Worm (Caenorhabditis elegans) whole organism, mixed stage, embryonic: ENCODE measurements around the gene K03B8.11.
A peak's percentile ranks its signal among the peaks of the same experiment; 100 is the strongest.

ENCODE experiments used
- M03D4.4 ChIP-seq: sonication (generic microtip); optimal IDR thresholded peaks from 2 replicates; lab custom pipeline; 2017; ENCODE audit warnings: mild to moderate bottlenecking, missing genetic modification characterization, missing compliant biosample characterization
- bed-3 ChIP-seq: fragments of 200-800 bp; sonication (Bioruptor generic); optimal IDR thresholded peaks from 3 replicates; lab custom pipeline; 2018; ENCODE audit warnings: mild to moderate bottlenecking, missing genetic modification characterization, moderate library complexity, missing compliant biosample characterization
- ceh-39 ChIP-seq: fragments of 150-350 bp; optimal IDR thresholded peaks from 2 replicates; lab custom pipeline; 2014; ENCODE audit warnings: missing biosample characterization, missing genetic modification characterization
- ceh-43 ChIP-seq: fragments of 200-800 bp; sonication (Bioruptor generic); optimal IDR thresholded peaks from 2 replicates; lab custom pipeline; 2018; ENCODE audit warnings: mild to moderate bottlenecking, missing genetic modification characterization, moderate library complexity, missing compliant biosample characterization
- ceh-83 ChIP-seq: fragments of 200-800 bp; sonication (Bioruptor generic); optimal IDR thresholded peaks from 2 replicates; lab custom pipeline; 2018; ENCODE audit warnings: mild to moderate bottlenecking, missing genetic modification characterization, missing compliant biosample characterization
- ces-1 ChIP-seq: fragments of 150-350 bp; optimal IDR thresholded peaks from 2 replicates; lab custom pipeline; 2014; ENCODE audit warnings: missing biosample characterization, missing genetic modification reagents, missing genetic modification characterization
- cnd-1 ChIP-seq: fragments of 200-800 bp; sonication (Bioruptor generic); optimal IDR thresholded peaks from 2 replicates; lab custom pipeline; 2018; ENCODE audit warnings: mild to moderate bottlenecking, missing genetic modification characterization, missing compliant biosample characterization
- drap-1 ChIP-seq: fragments of 200-800 bp; sonication (Bioruptor generic); optimal IDR thresholded peaks from 3 replicates; lab custom pipeline; 2018; ENCODE audit warnings: mild to moderate bottlenecking, missing genetic modification characterization, missing compliant biosample characterization
- elt-1 ChIP-seq: sonication (generic microtip); optimal IDR thresholded peaks from 2 replicates; lab custom pipeline; 2017; ENCODE audit warnings: missing genetic modification characterization, mild to moderate bottlenecking, missing compliant biosample characterization, antibody characterized with exemption, moderate library complexity, borderline replicate concordance; ENCODE audit not compliant: insufficient read depth
- elt-3 ChIP-seq: fragments of 150-350 bp; optimal IDR thresholded peaks from 2 replicates; lab custom pipeline; 2014; ENCODE audit warnings: missing biosample characterization, missing genetic modification characterization
- flh-1 ChIP-seq: fragments of 200-800 bp; sonication (Bioruptor generic); optimal IDR thresholded peaks from 2 replicates; lab custom pipeline; 2018; ENCODE audit warnings: mild to moderate bottlenecking, missing genetic modification characterization, moderate library complexity, missing compliant biosample characterization
- ham-2 ChIP-seq: fragments of 200-800 bp; sonication (Bioruptor generic); optimal IDR thresholded peaks from 2 replicates; lab custom pipeline; 2018; ENCODE audit warnings: mild to moderate bottlenecking, missing genetic modification characterization, missing compliant biosample characterization
- lsy-2 ChIP-seq: fragments of 150-350 bp; optimal IDR thresholded peaks from 2 replicates; lab custom pipeline; 2014; ENCODE audit warnings: missing biosample characterization, missing genetic modification characterization
- mab-5 ChIP-seq: fragments of 150-350 bp; optimal IDR thresholded peaks from 2 replicates; lab custom pipeline; 2014; ENCODE audit warnings: missing biosample characterization, missing genetic modification characterization
- mep-1 ChIP-seq: fragments of 150-350 bp; optimal IDR thresholded peaks from 2 replicates; lab custom pipeline; 2017; ENCODE audit warnings: missing biosample characterization, missing genetic modification reagents, missing genetic modification characterization, inconsistent platforms
- mls-2 ChIP-seq: sonication (generic microtip); optimal IDR thresholded peaks from 2 replicates; lab custom pipeline; 2016; ENCODE audit warnings: mild to moderate bottlenecking, missing genetic modification characterization, moderate library complexity, missing compliant biosample characterization
- nhr-12 ChIP-seq: fragments of 150-350 bp; optimal IDR thresholded peaks from 2 replicates; lab custom pipeline; 2014; ENCODE audit warnings: missing biosample characterization, missing genetic modification characterization
- nhr-237 ChIP-seq: fragments of 150-350 bp; optimal IDR thresholded peaks from 2 replicates; lab custom pipeline; 2014; ENCODE audit warnings: missing biosample characterization, missing genetic modification characterization
- nhr-28 ChIP-seq: fragments of 150-350 bp; optimal IDR thresholded peaks from 2 replicates; lab custom pipeline; 2014; ENCODE audit warnings: missing biosample characterization, missing genetic modification characterization
- nhr-76 ChIP-seq: sonication (generic microtip); optimal IDR thresholded peaks from 2 replicates; lab custom pipeline; 2017; ENCODE audit warnings: missing biosample characterization, missing genetic modification characterization
- pha-4 ChIP-seq: fragments of 150-350 bp; optimal IDR thresholded peaks from 2 replicates; lab custom pipeline; 2018; ENCODE audit warnings: missing biosample characterization, missing genetic modification reagents, missing genetic modification characterization
- sem-2 ChIP-seq: fragments of 200-800 bp; sonication (Bioruptor generic); optimal IDR thresholded peaks from 2 replicates; lab custom pipeline; 2018; ENCODE audit warnings: mild to moderate bottlenecking, missing genetic modification characterization, missing compliant biosample characterization
- snpc-4 ChIP-seq: fragments of 150-350 bp; optimal IDR thresholded peaks from 2 replicates; lab custom pipeline; 2014; ENCODE audit warnings: missing biosample characterization, missing genetic modification characterization
- sptf-1 ChIP-seq: sonication (generic microtip); optimal IDR thresholded peaks from 2 replicates; lab custom pipeline; 2017; ENCODE audit warnings: mild to moderate bottlenecking, missing genetic modification characterization, moderate library complexity, missing compliant biosample characterization
- tbx-8 ChIP-seq: fragments of 200-800 bp; sonication (Bioruptor generic); optimal IDR thresholded peaks from 2 replicates; lab custom pipeline; 2018; ENCODE audit warnings: mild to moderate bottlenecking, missing genetic modification characterization, moderate library complexity, missing compliant biosample characterization
- unc-39 ChIP-seq: fragments of 150-350 bp; optimal IDR thresholded peaks from 2 replicates; lab custom pipeline; 2014; ENCODE audit warnings: missing biosample characterization, missing genetic modification characterization
- unc-62 ChIP-seq: fragments of 150-350 bp; optimal IDR thresholded peaks from 2 replicates; lab custom pipeline; 2014; ENCODE audit warnings: missing biosample characterization, missing genetic modification reagents, missing genetic modification characterization

K03B8.11 gene

DNA sequence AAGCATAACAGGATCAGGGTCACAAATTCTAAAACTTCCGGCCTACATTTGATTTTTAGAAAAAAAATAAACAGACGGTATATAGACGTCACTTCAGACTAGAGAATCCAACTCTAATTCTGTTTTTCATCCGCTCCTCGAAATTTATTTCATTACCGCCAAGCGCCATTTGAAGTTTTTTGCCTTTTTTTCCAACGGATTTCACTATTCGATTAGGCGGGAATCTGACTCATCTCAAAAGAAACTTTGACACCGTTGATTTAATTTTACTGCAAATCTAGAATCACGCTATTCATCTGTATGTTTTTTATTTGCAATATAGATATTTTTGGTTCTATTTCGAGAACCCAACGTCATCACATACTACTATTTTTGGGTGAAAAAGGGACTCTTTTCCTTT, 40.5 kb upstream of the K03B8.11 start:
- TF ChIP-seq mls-2, result no peak
- no peak for TF ChIP-seq mep-1
- no peak for TF ChIP-seq sptf-1
- TF ChIP-seq nhr-12 (tag; lab: Kevin White, UChicago), result no peak
- TF ChIP-seq ces-1 (GFP tag; lab: Kevin White, UChicago), result no peak
- TF ChIP-seq ceh-39 (tag; lab: Kevin White, UChicago), result no peak
- no peak for TF ChIP-seq bed-3 (GFP tag; lab: Kevin White, UChicago)
- no peak for TF ChIP-seq mab-5
- no peak for TF ChIP-seq elt-3 (tag; lab: Kevin White, UChicago)
- TF ChIP-seq, all 35 proteins: peak for 0

DNA sequence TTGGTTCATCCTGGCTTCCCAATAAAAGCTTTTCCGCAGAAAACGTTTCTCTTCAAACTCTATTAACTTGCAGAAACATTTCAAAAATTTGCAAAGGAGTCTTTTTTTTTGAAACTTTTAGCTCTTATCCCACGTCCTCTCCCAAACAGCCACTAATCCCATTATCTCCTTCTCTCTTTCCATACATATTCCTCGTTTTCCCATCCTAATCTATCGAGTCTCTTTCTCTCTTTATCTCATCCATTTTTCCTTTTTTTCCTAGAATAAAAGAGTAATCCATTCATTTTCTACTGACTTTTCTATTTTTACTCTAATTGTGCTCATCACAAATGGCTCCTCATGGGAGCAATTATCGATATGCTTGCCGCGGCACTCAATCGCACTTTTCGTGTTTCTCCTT, 38.4 kb upstream of the K03B8.11 start:
- TF ChIP-seq ces-1 (GFP tag; lab: Kevin White, UChicago), result peak; percentile 87
- no peak for TF ChIP-seq sem-2
- no peak for TF ChIP-seq unc-62

DNA sequence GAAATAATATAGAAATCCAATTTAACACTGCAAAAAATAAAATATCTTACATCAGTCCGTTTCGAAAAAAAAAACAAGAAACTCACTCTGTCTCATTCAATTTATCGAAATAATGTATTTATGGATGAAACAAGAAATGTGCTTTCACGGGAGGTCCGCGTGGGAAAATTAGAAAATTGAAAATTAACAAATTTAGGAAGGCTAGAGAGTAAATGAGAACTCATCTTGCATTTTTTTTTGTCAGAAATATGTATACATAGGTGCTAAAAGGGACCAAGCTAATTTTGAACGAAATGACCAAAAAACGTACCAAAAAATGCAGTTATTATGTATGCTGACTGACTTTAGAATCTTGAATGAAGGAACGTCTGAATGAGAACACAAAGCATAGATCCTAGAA, 34.3 kb upstream of the K03B8.11 start, which contains the start of gene T26H10.2:
Gene T26H10.2 (minus strand): TSS at position 101 of the 400 bp plus-strand sequence.
- TF ChIP-seq flh-1 (GFP tag; lab: Kevin White, UChicago) (no peak), tbx-8 (GFP tag; lab: Kevin White, UChicago) (no peak), nhr-237 (tag; lab: Kevin White, UChicago) (no peak), lsy-2 (tag; lab: Kevin White, UChicago) (no peak), ceh-83 (GFP tag; lab: Kevin White, UChicago) (no peak), drap-1 (no peak)

DNA sequence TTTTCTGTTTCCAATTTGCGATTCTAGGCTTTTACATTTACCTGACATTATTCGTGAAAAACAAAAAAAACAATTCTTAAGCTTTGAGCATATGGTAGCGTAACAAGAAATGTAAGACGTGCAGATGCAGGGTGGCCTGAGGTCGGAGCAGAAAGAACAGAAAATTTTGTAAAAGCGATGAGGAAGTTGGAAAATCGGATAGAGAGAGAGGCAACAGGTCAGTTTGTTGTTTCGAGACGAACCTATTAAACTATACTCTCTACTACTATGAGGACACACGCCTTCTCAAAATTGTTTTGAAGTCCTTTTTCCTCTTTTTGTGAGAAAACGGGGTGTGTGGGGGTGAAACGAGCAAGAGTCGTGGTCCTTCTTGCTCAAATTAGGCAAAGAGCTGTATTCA, 31.3 kb upstream of the K03B8.11 start, which contains the start of gene des-2:
Gene des-2 (minus strand): TSS at position 101 of the 400 bp plus-strand sequence.
- TF ChIP-seq ham-2 (GFP tag; lab: Kevin White, UChicago), result no peak
- no peak for TF ChIP-seq elt-1 (tag; lab: Kevin White, UChicago)
- TF ChIP-seq tbx-8 (GFP tag; lab: Kevin White, UChicago), result no peak
- no peak for TF ChIP-seq M03D4.4 (tag; lab: Kevin White, UChicago)
- TF ChIP-seq nhr-76 (tag; lab: Kevin White, UChicago), result no peak
- no peak for TF ChIP-seq sptf-1
- TF ChIP-seq, all 35 proteins: peak for 0

DNA sequence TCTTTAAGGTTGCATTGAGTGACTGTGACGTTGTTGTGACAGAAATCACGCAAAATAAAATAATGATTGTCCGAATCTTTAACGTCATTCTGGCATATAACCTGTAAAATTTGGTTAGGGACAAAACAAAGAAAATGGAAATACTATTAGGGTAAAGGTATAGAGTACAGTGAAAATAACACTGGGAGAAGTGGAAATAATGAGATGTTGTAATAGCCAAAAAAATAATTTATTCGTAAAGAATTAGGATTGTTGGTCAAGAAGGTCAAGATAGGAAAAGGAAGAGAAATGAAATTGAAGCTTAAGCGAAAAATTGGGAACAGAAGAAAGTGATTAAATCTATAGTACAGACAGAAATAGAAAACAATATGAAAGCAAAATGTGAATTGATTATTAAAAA, 24.8 kb upstream of the K03B8.11 start, which contains the start of gene deg-3:
Gene deg-3 (minus strand): TSS at position 101 of the 400 bp plus-strand sequence.
- no peak for TF ChIP-seq snpc-4 (tag; lab: Kevin White, UChicago)
- TF ChIP-seq nhr-28 (tag; lab: Kevin White, UChicago), result no peak
- TF ChIP-seq flh-1 (GFP tag; lab: Kevin White, UChicago), result no peak
- TF ChIP-seq bed-3 (GFP tag; lab: Kevin White, UChicago), result no peak
- no peak for TF ChIP-seq nhr-237 (tag; lab: Kevin White, UChicago)
- no peak for TF ChIP-seq cnd-1 (tag; lab: Kevin White, UChicago)
- no peak for TF ChIP-seq pha-4
- no peak for TF ChIP-seq drap-1
- TF ChIP-seq ces-1 (GFP tag; lab: Kevin White, UChicago), result no peak
- no peak for TF ChIP-seq ham-2 (GFP tag; lab: Kevin White, UChicago)
- TF ChIP-seq ceh-43, result no peak
- no peak for TF ChIP-seq ceh-83 (GFP tag; lab: Kevin White, UChicago)
- no peak for TF ChIP-seq elt-1 (tag; lab: Kevin White, UChicago)
- TF ChIP-seq unc-62, result no peak
- TF ChIP-seq nhr-12 (tag; lab: Kevin White, UChicago), result no peak
- no peak for TF ChIP-seq unc-39 (tag; lab: Kevin White, UChicago)
- TF ChIP-seq nhr-76 (tag; lab: Kevin White, UChicago), result no peak
- TF ChIP-seq ceh-39 (tag; lab: Kevin White, UChicago), result no peak
- TF ChIP-seq lsy-2 (tag; lab: Kevin White, UChicago), result no peak
- no peak for TF ChIP-seq sptf-1
- TF ChIP-seq, all 35 proteins: peak for 0

DNA sequence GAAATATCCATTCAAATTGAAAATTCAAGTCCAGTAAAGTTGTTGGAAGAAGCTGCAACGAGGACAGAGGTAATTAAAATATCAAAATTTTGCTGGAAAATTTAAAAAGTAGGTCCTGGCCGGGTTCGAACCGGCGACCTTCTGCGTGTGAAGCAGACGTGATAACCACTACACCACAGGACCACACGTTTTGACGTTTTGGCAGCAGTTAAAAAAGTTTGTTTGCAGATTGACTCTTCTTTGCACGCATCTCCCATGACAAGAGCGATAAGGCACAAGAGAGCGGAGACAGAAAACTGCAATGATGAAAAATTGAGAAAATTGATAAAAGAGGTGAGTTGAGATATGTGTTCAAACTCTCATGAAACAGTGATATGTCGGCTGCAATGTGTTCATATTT, 21.8 kb upstream of the K03B8.11 start:
- TF ChIP-seq ces-1 (GFP tag; lab: Kevin White, UChicago), result no peak
- TF ChIP-seq elt-1 (tag; lab: Kevin White, UChicago), result no peak
- no peak for TF ChIP-seq nhr-28 (tag; lab: Kevin White, UChicago)
- no peak for TF ChIP-seq ceh-43
- TF ChIP-seq tbx-8 (GFP tag; lab: Kevin White, UChicago), result no peak
